Worm (Caenorhabditis elegans) whole organism, mixed stage, embryonic: Measurements from ENCODE around the gene Y82E9BR.22.

Experiments
- M03D4.4 ChIP-seq: sonication (generic microtip); optimal IDR thresholded peaks from 2 replicates; lab custom pipeline; 2017; ENCODE audit warnings: mild to moderate bottlenecking, missing genetic modification characterization, missing compliant biosample characterization
- bed-3 ChIP-seq: fragments of 200-800 bp; sonication (Bioruptor generic); optimal IDR thresholded peaks from 3 replicates; lab custom pipeline; 2018; ENCODE audit warnings: mild to moderate bottlenecking, missing genetic modification characterization, moderate library complexity, missing compliant biosample characterization
- blmp-1 ChIP-seq: fragments of 150-350 bp; optimal IDR thresholded peaks from 2 replicates; lab custom pipeline; 2014; ENCODE audit warnings: missing biosample characterization, missing genetic modification characterization
- ceh-39 ChIP-seq: fragments of 150-350 bp; optimal IDR thresholded peaks from 2 replicates; lab custom pipeline; 2014; ENCODE audit warnings: missing biosample characterization, missing genetic modification characterization
- ceh-43 ChIP-seq: fragments of 200-800 bp; sonication (Bioruptor generic); optimal IDR thresholded peaks from 2 replicates; lab custom pipeline; 2018; ENCODE audit warnings: mild to moderate bottlenecking, missing genetic modification characterization, moderate library complexity, missing compliant biosample characterization
- ceh-83 ChIP-seq: fragments of 200-800 bp; sonication (Bioruptor generic); optimal IDR thresholded peaks from 2 replicates; lab custom pipeline; 2018; ENCODE audit warnings: mild to moderate bottlenecking, missing genetic modification characterization, missing compliant biosample characterization
- ces-1 ChIP-seq: fragments of 150-350 bp; optimal IDR thresholded peaks from 2 replicates; lab custom pipeline; 2014; ENCODE audit warnings: missing biosample characterization, missing genetic modification reagents, missing genetic modification characterization
- cnd-1 ChIP-seq: fragments of 200-800 bp; sonication (Bioruptor generic); optimal IDR thresholded peaks from 2 replicates; lab custom pipeline; 2018; ENCODE audit warnings: mild to moderate bottlenecking, missing genetic modification characterization, missing compliant biosample characterization
- drap-1 ChIP-seq: fragments of 200-800 bp; sonication (Bioruptor generic); optimal IDR thresholded peaks from 3 replicates; lab custom pipeline; 2018; ENCODE audit warnings: mild to moderate bottlenecking, missing genetic modification characterization, missing compliant biosample characterization
- elt-1 ChIP-seq: sonication (generic microtip); optimal IDR thresholded peaks from 2 replicates; lab custom pipeline; 2017; ENCODE audit warnings: missing genetic modification characterization, mild to moderate bottlenecking, missing compliant biosample characterization, antibody characterized with exemption, moderate library complexity, borderline replicate concordance; ENCODE audit not compliant: insufficient read depth
- elt-3 ChIP-seq: fragments of 150-350 bp; optimal IDR thresholded peaks from 2 replicates; lab custom pipeline; 2014; ENCODE audit warnings: missing biosample characterization, missing genetic modification characterization
- flh-1 ChIP-seq: fragments of 200-800 bp; sonication (Bioruptor generic); optimal IDR thresholded peaks from 2 replicates; lab custom pipeline; 2018; ENCODE audit warnings: mild to moderate bottlenecking, missing genetic modification characterization, moderate library complexity, missing compliant biosample characterization
- ham-2 ChIP-seq: fragments of 200-800 bp; sonication (Bioruptor generic); optimal IDR thresholded peaks from 2 replicates; lab custom pipeline; 2018; ENCODE audit warnings: mild to moderate bottlenecking, missing genetic modification characterization, missing compliant biosample characterization
- hlh-1 ChIP-seq: fragments of 150-350 bp; optimal IDR thresholded peaks from 2 replicates; lab custom pipeline; 2014; ENCODE audit warnings: missing biosample characterization, missing genetic modification reagents, missing genetic modification characterization
- lin-13 ChIP-seq: fragments of 150-350 bp; optimal IDR thresholded peaks from 2 replicates; lab custom pipeline; 2014; ENCODE audit warnings: missing biosample characterization, missing genetic modification characterization
- lin-32 ChIP-seq: fragments of 200-800 bp; sonication (Bioruptor generic); optimal IDR thresholded peaks from 2 replicates; lab custom pipeline; 2018; ENCODE audit warnings: mild to moderate bottlenecking, missing genetic modification characterization, missing compliant biosample characterization
- lsy-2 ChIP-seq: fragments of 150-350 bp; optimal IDR thresholded peaks from 2 replicates; lab custom pipeline; 2014; ENCODE audit warnings: missing biosample characterization, missing genetic modification characterization
- mab-5 ChIP-seq: fragments of 150-350 bp; optimal IDR thresholded peaks from 2 replicates; lab custom pipeline; 2014; ENCODE audit warnings: missing biosample characterization, missing genetic modification characterization
- mep-1 ChIP-seq: fragments of 150-350 bp; optimal IDR thresholded peaks from 2 replicates; lab custom pipeline; 2017; ENCODE audit warnings: missing biosample characterization, missing genetic modification reagents, missing genetic modification characterization, inconsistent platforms
- mls-2 ChIP-seq: sonication (generic microtip); optimal IDR thresholded peaks from 2 replicates; lab custom pipeline; 2016; ENCODE audit warnings: mild to moderate bottlenecking, missing genetic modification characterization, moderate library complexity, missing compliant biosample characterization
- nhr-12 ChIP-seq: fragments of 150-350 bp; optimal IDR thresholded peaks from 2 replicates; lab custom pipeline; 2014; ENCODE audit warnings: missing biosample characterization, missing genetic modification characterization
- nhr-2 ChIP-seq: fragments of 150-350 bp; optimal IDR thresholded peaks from 2 replicates; lab custom pipeline; 2014; ENCODE audit warnings: missing biosample characterization, missing genetic modification characterization
- nhr-237 ChIP-seq: fragments of 150-350 bp; optimal IDR thresholded peaks from 2 replicates; lab custom pipeline; 2014; ENCODE audit warnings: missing biosample characterization, missing genetic modification characterization
- nhr-28 ChIP-seq: fragments of 150-350 bp; optimal IDR thresholded peaks from 2 replicates; lab custom pipeline; 2014; ENCODE audit warnings: missing biosample characterization, missing genetic modification characterization
- nhr-76 ChIP-seq: sonication (generic microtip); optimal IDR thresholded peaks from 2 replicates; lab custom pipeline; 2017; ENCODE audit warnings: missing biosample characterization, missing genetic modification characterization
- pha-4 ChIP-seq: fragments of 150-350 bp; optimal IDR thresholded peaks from 2 replicates; lab custom pipeline; 2018; ENCODE audit warnings: missing biosample characterization, missing genetic modification reagents, missing genetic modification characterization
- sem-2 ChIP-seq: fragments of 200-800 bp; sonication (Bioruptor generic); optimal IDR thresholded peaks from 2 replicates; lab custom pipeline; 2018; ENCODE audit warnings: mild to moderate bottlenecking, missing genetic modification characterization, missing compliant biosample characterization
- snpc-4 ChIP-seq: fragments of 150-350 bp; optimal IDR thresholded peaks from 2 replicates; lab custom pipeline; 2014; ENCODE audit warnings: missing biosample characterization, missing genetic modification characterization
- sptf-1 ChIP-seq: sonication (generic microtip); optimal IDR thresholded peaks from 2 replicates; lab custom pipeline; 2017; ENCODE audit warnings: mild to moderate bottlenecking, missing genetic modification characterization, moderate library complexity, missing compliant biosample characterization
- tbx-8 ChIP-seq: fragments of 200-800 bp; sonication (Bioruptor generic); optimal IDR thresholded peaks from 2 replicates; lab custom pipeline; 2018; ENCODE audit warnings: mild to moderate bottlenecking, missing genetic modification characterization, moderate library complexity, missing compliant biosample characterization
- unc-62 ChIP-seq: fragments of 150-350 bp; optimal IDR thresholded peaks from 2 replicates; lab custom pipeline; 2014; ENCODE audit warnings: missing biosample characterization, missing genetic modification reagents, missing genetic modification characterization
- zip-8 ChIP-seq: fragments of 150-350 bp; optimal IDR thresholded peaks from 2 replicates; lab custom pipeline; 2014; ENCODE audit warnings: missing biosample characterization, missing genetic modification characterization
- ztf-11 ChIP-seq: fragments of 150-350 bp; optimal IDR thresholded peaks from 2 replicates; lab custom pipeline; 2014; ENCODE audit warnings: missing biosample characterization, missing genetic modification characterization

The Y82E9BR.22 gene

DNA sequence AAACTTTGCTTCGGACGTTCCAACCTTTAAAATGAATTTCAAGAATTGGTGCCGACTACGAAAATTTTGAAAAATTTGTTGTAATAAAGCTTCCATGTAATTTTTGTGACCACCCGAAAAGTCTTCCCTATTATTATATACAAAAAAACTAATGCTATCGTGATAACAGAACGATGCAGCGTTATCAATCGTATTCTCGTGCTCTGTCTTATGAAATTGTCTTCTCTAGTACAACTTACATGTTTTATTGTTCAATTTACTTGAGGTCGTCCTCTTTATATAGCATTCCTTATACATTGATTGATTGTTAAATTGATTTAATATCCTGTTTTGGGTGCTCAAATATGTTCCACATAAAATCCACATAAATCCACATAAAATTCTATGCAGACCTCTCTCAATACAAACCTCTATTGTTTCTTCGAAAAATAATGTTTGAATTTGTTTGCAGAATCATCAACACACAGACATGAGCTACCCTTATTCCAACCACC, 7.5 kb downstream of the Y82E9BR.22 start, which contains the start of gene pals-19:
Gene pals-19, plus strand, starts transcription at position 444 of the 494 bp plus-strand sequence.
- TF ChIP-seq nhr-12 (tag; lab: Kevin White, UChicago) (no peak), ztf-11 (tag; lab: Kevin White, UChicago) (no peak)

DNA sequence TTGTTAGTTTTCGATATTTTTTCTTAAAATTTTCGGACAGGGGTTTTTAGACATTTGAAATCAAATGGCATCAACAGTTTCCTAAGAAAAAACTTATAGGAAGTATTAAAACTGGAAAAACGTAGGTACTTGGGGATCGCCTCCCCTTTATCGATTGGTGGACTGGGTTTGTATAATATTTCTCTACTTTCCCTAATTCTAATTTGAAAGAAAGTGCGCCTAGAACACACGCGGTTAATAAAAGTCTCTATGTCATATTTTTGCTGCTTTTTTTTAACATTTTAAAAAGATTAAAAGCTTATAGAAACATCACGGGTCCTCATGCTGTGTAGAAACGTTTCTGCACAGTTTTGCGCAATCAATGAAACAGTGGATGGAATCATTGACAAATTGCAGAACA, 9.4 kb downstream of the Y82E9BR.22 start, which contains the start of gene pals-16:
Gene pals-16, plus strand, starts transcription at position 301 of the 400 bp plus-strand sequence.
- TF ChIP-seq nhr-28 (tag; lab: Kevin White, UChicago) (no peak), ham-2 (GFP tag; lab: Kevin White, UChicago) (no peak), nhr-12 (tag; lab: Kevin White, UChicago) (no peak), sem-2 (GFP tag; lab: Kevin White, UChicago) (no peak), bed-3 (GFP tag; lab: Kevin White, UChicago) (no peak), blmp-1 (tag; lab: Kevin White, UChicago) (no peak), ces-1 (GFP tag; lab: Kevin White, UChicago) (no peak), snpc-4 (tag; lab: Kevin White, UChicago) (no peak), pha-4 (tag; lab: Kevin White, UChicago) (no peak), elt-1 (no peak), mls-2 (tag; lab: Kevin White, UChicago) (no peak), mab-5 (no peak), lin-32 (GFP tag; lab: Kevin White, UChicago) (no peak), nhr-2 (tag; lab: Kevin White, UChicago) (no peak), ceh-83 (GFP tag; lab: Kevin White, UChicago) (no peak), sptf-1 (no peak), nhr-237 (tag; lab: Kevin White, UChicago) (no peak), cnd-1 (tag; lab: Kevin White, UChicago) (no peak), tbx-8 (GFP tag; lab: Kevin White, UChicago) (no peak), hlh-1 (tag; lab: Kevin White, UChicago) (no peak)

DNA sequence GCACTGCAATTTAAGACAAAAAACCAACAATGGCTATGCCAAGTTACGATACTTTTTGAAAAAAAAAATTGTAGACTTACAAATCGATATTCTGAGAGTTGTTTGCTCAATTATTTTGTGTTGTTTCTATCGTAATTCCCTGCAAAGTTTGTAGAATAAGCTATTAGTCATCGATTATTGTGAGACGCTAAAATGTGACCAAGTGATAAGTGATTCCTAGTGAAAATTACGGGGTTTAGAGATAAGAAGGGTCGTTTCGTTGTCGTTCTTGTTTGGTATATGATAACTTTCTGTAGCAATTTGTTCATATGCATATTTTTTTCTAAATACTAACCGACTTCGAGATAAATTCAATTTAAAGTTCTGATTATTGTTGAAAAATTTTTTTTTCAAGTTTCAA, 10.9 kb downstream of the Y82E9BR.22 start:
- no peak for TF ChIP-seq elt-3 (tag; lab: Kevin White, UChicago)
- no peak for TF ChIP-seq hlh-1 (tag; lab: Kevin White, UChicago)
- TF ChIP-seq ztf-11 (tag; lab: Kevin White, UChicago) = no peak
- TF ChIP-seq mab-5 = no peak
- TF ChIP-seq lin-13 (tag; lab: Kevin White, UChicago) = no peak
- TF ChIP-seq sptf-1 = no peak
- no peak for TF ChIP-seq unc-62 (GFP tag; lab: Kevin White, UChicago)
- no peak for TF ChIP-seq ham-2 (GFP tag; lab: Kevin White, UChicago)

DNA sequence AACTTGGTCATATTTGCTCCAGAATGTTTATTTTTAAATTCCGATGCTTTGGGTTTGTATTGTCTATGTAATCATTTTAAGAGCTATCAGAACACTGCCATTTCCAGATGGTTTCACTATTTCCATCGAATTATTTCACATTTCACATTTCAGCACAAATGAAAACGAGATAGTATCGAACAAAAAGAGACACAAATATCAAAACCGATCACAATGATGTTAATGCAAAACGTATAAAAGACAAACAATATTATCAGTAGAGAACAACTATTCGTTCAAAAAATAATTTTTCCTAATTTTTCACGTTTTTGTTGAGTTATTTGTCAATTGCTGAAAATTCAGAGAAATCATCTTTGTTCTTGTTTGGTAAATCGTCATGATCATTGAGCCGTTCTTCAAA, 13.7 kb downstream of the Y82E9BR.22 start:
- TF ChIP-seq sptf-1 = no peak
- TF ChIP-seq cnd-1 (tag; lab: Kevin White, UChicago) = no peak
- TF ChIP-seq lsy-2 (tag; lab: Kevin White, UChicago) = no peak
- TF ChIP-seq zip-8 (tag; lab: Kevin White, UChicago) = no peak
- no peak for TF ChIP-seq flh-1
- no peak for TF ChIP-seq mep-1
- no peak for TF ChIP-seq mls-2 (tag; lab: Kevin White, UChicago)
- TF ChIP-seq pha-4 (tag; lab: Kevin White, UChicago) = no peak
- TF ChIP-seq mab-5 = no peak
- no peak for TF ChIP-seq nhr-2 (tag; lab: Kevin White, UChicago)
- no peak for TF ChIP-seq drap-1 (GFP tag; lab: Kevin White, UChicago)
- TF ChIP-seq lin-32 (GFP tag; lab: Kevin White, UChicago) = no peak
- no peak for TF ChIP-seq sem-2 (GFP tag; lab: Kevin White, UChicago)

DNA sequence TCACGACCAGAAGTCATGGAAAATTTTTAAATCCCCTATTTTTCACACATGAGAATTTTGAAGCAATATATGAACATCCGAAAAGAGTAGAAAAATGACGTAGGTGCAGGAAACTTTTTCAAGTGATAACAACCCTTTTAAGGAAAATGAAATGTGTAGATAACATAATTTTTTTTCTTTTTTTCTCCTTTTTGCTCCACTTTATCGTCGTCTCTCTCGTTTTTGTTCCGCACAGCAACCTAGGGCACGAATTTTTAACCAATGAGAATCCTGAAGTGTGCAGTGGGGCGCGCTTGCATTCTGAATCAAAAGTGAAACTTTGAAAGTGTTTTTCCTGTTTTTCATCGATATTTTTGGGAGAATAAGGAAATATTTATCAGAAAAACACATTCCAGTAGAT, 16.3 kb downstream of the Y82E9BR.22 start:
- no peak for TF ChIP-seq ztf-11 (tag; lab: Kevin White, UChicago)
- TF ChIP-seq pha-4 (tag; lab: Kevin White, UChicago) = no peak
- TF ChIP-seq zip-8 (tag; lab: Kevin White, UChicago) = no peak
- TF ChIP-seq sem-2 (GFP tag; lab: Kevin White, UChicago) = no peak
- TF ChIP-seq flh-1 = no peak
- no peak for TF ChIP-seq mls-2 (tag; lab: Kevin White, UChicago)
- TF ChIP-seq ceh-43 (GFP tag; lab: Kevin White, UChicago) = no peak
- TF ChIP-seq M03D4.4 (tag; lab: Kevin White, UChicago) = no peak
- no peak for TF ChIP-seq ceh-39 (tag; lab: Kevin White, UChicago)
- no peak for TF ChIP-seq drap-1 (GFP tag; lab: Kevin White, UChicago)
- TF ChIP-seq lin-13 (tag; lab: Kevin White, UChicago) = no peak
- TF ChIP-seq blmp-1 (tag; lab: Kevin White, UChicago) = no peak
- TF ChIP-seq nhr-76 (tag; lab: Kevin White, UChicago) = no peak
- TF ChIP-seq elt-1 = no peak
- no peak for TF ChIP-seq nhr-12 (tag; lab: Kevin White, UChicago)
- no peak for TF ChIP-seq ham-2 (GFP tag; lab: Kevin White, UChicago)
- no peak for TF ChIP-seq ceh-83 (GFP tag; lab: Kevin White, UChicago)
- no peak for TF ChIP-seq sptf-1
